Worm (Caenorhabditis elegans) whole organism, L4/young adult: ENCODE results near the gene pigq-1.

Experiments used
- W03F9.2 ChIP-seq: fragments of 150-350 bp; optimal IDR thresholded peaks from 2 replicates; lab custom pipeline; 2014; ENCODE audit warnings: missing biosample characterization, missing genetic modification characterization
- dao-5 ChIP-seq: sonication (generic microtip); optimal IDR thresholded peaks from 2 replicates; lab custom pipeline; 2016; ENCODE audit warnings: missing genotype, missing genetic modification characterization, moderate library complexity, missing compliant biosample characterization
- him-1 ChIP-seq: sonication (generic microtip); optimal IDR thresholded peaks from 2 replicates; lab custom pipeline; 2016; ENCODE audit warnings: missing genotype, missing genetic modification reagents, missing genetic modification characterization, missing compliant biosample characterization

DNA sequence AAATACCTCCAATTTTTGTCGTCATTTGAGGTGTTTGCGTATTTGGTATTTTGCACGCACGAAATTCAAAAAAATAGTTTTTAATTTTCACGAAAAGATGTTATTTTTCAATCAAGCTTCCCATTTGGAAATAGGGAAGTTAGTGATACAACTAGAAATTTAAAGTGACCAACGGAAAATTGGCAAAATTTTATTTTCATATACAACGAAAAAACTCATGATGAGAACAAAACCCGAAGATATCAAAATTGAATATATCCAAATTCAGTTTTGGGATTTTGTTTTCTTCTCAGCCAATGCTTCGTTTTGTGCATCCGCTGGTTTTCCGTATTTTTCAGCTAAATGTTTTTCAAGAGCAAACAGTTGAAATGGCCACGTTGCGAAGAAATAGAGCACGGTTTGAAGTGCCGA, 1.1 kb downstream of the pigq-1 start:
- TF ChIP-seq him-1 = no peak
- TF ChIP-seq W03F9.2 = no peak
- TF ChIP-seq dao-5 = no peak
